Fruit fly (Drosophila melanogaster) whole organism, embryonic: ENCODE results near the gene CG43255.

ENCODE experiments used
- C15 ChIP-seq: fragments of 200-800 bp; sonication (Bioruptor generic); IDR thresholded peaks from 3 replicates; pipeline ENCODE4 v1.3.6; 2022; ENCODE audit warnings: missing biosample characterization, missing genetic modification characterization
- CG10274 ChIP-seq: fragments of 200-800 bp; sonication (Bioruptor generic); optimal IDR thresholded peaks from 3 replicates; lab custom pipeline; 2017; ENCODE audit warnings: missing biosample characterization, mild to moderate bottlenecking, missing genetic modification characterization
- CG10321 ChIP-seq: fragments of 200-800 bp; sonication (Bioruptor generic); IDR thresholded peaks from 2 replicates; pipeline ENCODE4 v1.3.6; 2022; ENCODE audit warnings: missing biosample characterization, missing genetic modification characterization
- CG10654 ChIP-seq: fragments of 200-800 bp; sonication (Bioruptor generic); optimal IDR thresholded peaks from 2 replicates; lab custom pipeline; 2016; ENCODE audit warnings: missing biosample characterization, missing genetic modification characterization
- CG11695 ChIP-seq: fragments of 200-800 bp; sonication (Bioruptor generic); IDR thresholded peaks from 3 replicates; pipeline ENCODE4 v1.3.6; 2022; ENCODE audit warnings: missing biosample characterization, missing genetic modification characterization
- CG12071 ChIP-seq: fragments of 200-800 bp; sonication (Bioruptor generic); optimal IDR thresholded peaks from 3 replicates; lab custom pipeline; 2018; ENCODE audit warnings: missing biosample characterization, mild to moderate bottlenecking, missing genetic modification characterization
- CG13123 ChIP-seq: fragments of 200-800 bp; sonication (Bioruptor generic); optimal IDR thresholded peaks from 2 replicates; lab custom pipeline; 2016; ENCODE audit warnings: missing biosample characterization, missing genetic modification characterization
- CG13287 ChIP-seq: fragments of 200-800 bp; sonication (Bioruptor generic); IDR thresholded peaks from 2 replicates; pipeline ENCODE4 v1.3.6; 2022; ENCODE audit warnings: missing biosample characterization, missing genetic modification characterization; ENCODE audit not compliant: partially characterized antibody
- CG13424 ChIP-seq: fragments of 200-800 bp; sonication (Bioruptor generic); optimal IDR thresholded peaks from 2 replicates; lab custom pipeline; 2019; ENCODE audit warnings: missing biosample characterization, mild to moderate bottlenecking, missing genetic modification characterization, moderate library complexity
- CG14014 ChIP-seq: fragments of 200-800 bp; sonication (Bioruptor generic); IDR thresholded peaks from 2 replicates; pipeline ENCODE4 v1.3.6; 2022; ENCODE audit warnings: missing biosample characterization, missing genetic modification characterization
- CG15269 ChIP-seq: fragments of 200-800 bp; sonication (Bioruptor generic); optimal IDR thresholded peaks from 2 replicates; lab custom pipeline; 2018; ENCODE audit warnings: missing biosample characterization, mild to moderate bottlenecking, missing genetic modification characterization, moderate library complexity
- CG1529 ChIP-seq: fragments of 200-800 bp; sonication (Bioruptor generic); optimal IDR thresholded peaks from 3 replicates; lab custom pipeline; 2018; ENCODE audit warnings: missing biosample characterization, missing genetic modification characterization
- CG1603 ChIP-seq: fragments of 200-800 bp; sonication (Bioruptor generic); optimal IDR thresholded peaks from 2 replicates; lab custom pipeline; 2019; ENCODE audit warnings: missing biosample characterization, mild to moderate bottlenecking, missing genetic modification characterization, moderate library complexity
- CG1647 ChIP-seq: fragments of 200-800 bp; sonication (Bioruptor generic); optimal IDR thresholded peaks from 3 replicates; lab custom pipeline; 2016; ENCODE audit warnings: missing biosample characterization, missing genetic modification characterization
- CG17568 ChIP-seq: fragments of 200-800 bp; sonication (Bioruptor generic); optimal IDR thresholded peaks from 2 replicates; lab custom pipeline; 2018; ENCODE audit warnings: missing biosample characterization, mild to moderate bottlenecking, missing genetic modification characterization, moderate library complexity
- CG2712 ChIP-seq: fragments of 200-800 bp; optimal IDR thresholded peaks from 3 replicates; lab custom pipeline; 2019; ENCODE audit warnings: missing biosample characterization, mild to moderate bottlenecking, missing genetic modification characterization, moderate library complexity
- CG2889 ChIP-seq: fragments of 200-800 bp; sonication (Bioruptor generic); IDR thresholded peaks from 3 replicates; pipeline ENCODE4 v1.3.6; 2022; ENCODE audit warnings: missing biosample characterization, missing genetic modification characterization
- CG30020 ChIP-seq: fragments of 200-800 bp; optimal IDR thresholded peaks from 2 replicates; lab custom pipeline; 2019; ENCODE audit warnings: missing biosample characterization, mild to moderate bottlenecking, missing genetic modification characterization, moderate library complexity
- CG30403 ChIP-seq: fragments of 200-800 bp; sonication (Bioruptor generic); optimal IDR thresholded peaks from 3 replicates; lab custom pipeline; 2016; ENCODE audit warnings: missing biosample characterization, missing genetic modification characterization
- CG5245 ChIP-seq: fragments of 200-800 bp; sonication (Bioruptor generic); optimal IDR thresholded peaks from 3 replicates; lab custom pipeline; 2016; ENCODE audit warnings: missing biosample characterization, missing genetic modification characterization
- CG6272 ChIP-seq: fragments of 200-800 bp; sonication (Bioruptor generic); IDR thresholded peaks from 2 replicates; pipeline ENCODE4 v1.3.6; 2022; ENCODE audit warnings: missing biosample characterization, missing genetic modification characterization
- CG7839 ChIP-seq: fragments of 200-800 bp; sonication (Bioruptor generic); optimal IDR thresholded peaks from 3 replicates; lab custom pipeline; 2018; ENCODE audit warnings: missing biosample characterization, mild to moderate bottlenecking, missing genetic modification characterization, moderate library complexity
- CG7987 ChIP-seq: fragments of 200-800 bp; sonication (Bioruptor generic); optimal IDR thresholded peaks from 2 replicates; lab custom pipeline; 2018; ENCODE audit warnings: missing biosample characterization, mild to moderate bottlenecking, missing genetic modification characterization, moderate library complexity
- CG8290 ChIP-seq, 3 experiments: fragments of 200-800 bp; sonication (Bioruptor generic); optimal IDR thresholded peaks; 2 replicates each; lab custom pipeline; 2016 to 2019; ENCODE audit warnings: missing biosample characterization in 3 of 3, missing genetic modification characterization in 3 of 3, mild to moderate bottlenecking in 2 of 3, moderate library complexity in 1 of 3
- CG9727 ChIP-seq: fragments of 200-800 bp; sonication (Bioruptor generic); optimal IDR thresholded peaks from 3 replicates; lab custom pipeline; 2017; ENCODE audit warnings: missing biosample characterization, mild to moderate bottlenecking, missing genetic modification characterization
- Dek ChIP-seq: fragments of 200-800 bp; sonication (Bioruptor generic); optimal IDR thresholded peaks from 3 replicates; lab custom pipeline; 2019; ENCODE audit warnings: missing biosample characterization, mild to moderate bottlenecking, missing genetic modification characterization, moderate library complexity
- Dp ChIP-seq: fragments of 200-800 bp; sonication (Bioruptor generic); optimal IDR thresholded peaks from 2 replicates; lab custom pipeline; 2018; ENCODE audit warnings: missing biosample characterization, mild to moderate bottlenecking, missing genetic modification characterization, moderate library complexity
- Ets65A ChIP-seq: fragments of 200-800 bp; sonication (Bioruptor generic); peaks from one replicate; lab custom pipeline; 2016; ENCODE audit warnings: missing biosample characterization, missing genetic modification characterization
- H2.0 ChIP-seq: fragments of 200-800 bp; sonication (Bioruptor generic); IDR thresholded peaks from 2 replicates; pipeline ENCODE4 v1.3.6; 2022; ENCODE audit warnings: missing biosample characterization, missing genetic modification characterization
- Mrtf ChIP-seq: fragments of 200-800 bp; sonication (Bioruptor generic); IDR thresholded peaks from 3 replicates; pipeline ENCODE4 v1.3.6; 2022; ENCODE audit warnings: missing biosample characterization, missing genetic modification characterization
- Oaz ChIP-seq: fragments of 200-800 bp; sonication (Bioruptor generic); IDR thresholded peaks from 2 replicates; pipeline ENCODE4 v1.3.6; 2022; ENCODE audit warnings: missing biosample characterization, missing genetic modification characterization
- PHDP ChIP-seq: fragments of 200-800 bp; sonication (Bioruptor generic); optimal IDR thresholded peaks from 3 replicates; lab custom pipeline; 2018; ENCODE audit warnings: missing biosample characterization, mild to moderate bottlenecking, missing genetic modification characterization, moderate library complexity
- Pdp1 ChIP-seq, 2 experiments: fragments of 200-800 bp; sonication (Bioruptor generic); optimal IDR thresholded peaks; 3 replicates each; lab custom pipeline; 2016; ENCODE audit warnings: missing biosample characterization in 2 of 2, missing genetic modification characterization in 2 of 2, mild to moderate bottlenecking in 1 of 2, moderate library complexity in 1 of 2
- ara ChIP-seq: fragments of 200-800 bp; sonication (Bioruptor generic); IDR thresholded peaks from 2 replicates; pipeline ENCODE4 v1.3.6; 2022; ENCODE audit warnings: missing biosample characterization, missing genetic modification characterization
- ase ChIP-seq: fragments of 200-800 bp; sonication (Bioruptor generic); IDR thresholded peaks from 3 replicates; pipeline ENCODE4 v1.3.6; 2022; ENCODE audit warnings: missing biosample characterization, missing genetic modification characterization
- crol ChIP-seq: fragments of 200-800 bp; sonication (Bioruptor generic); IDR thresholded peaks from 2 replicates; pipeline ENCODE4 v1.3.6; 2022; ENCODE audit warnings: missing biosample characterization, missing genetic modification characterization
- disco-r ChIP-seq: fragments of 200-800 bp; sonication (Bioruptor generic); optimal IDR thresholded peaks from 2 replicates; lab custom pipeline; 2016; ENCODE audit warnings: missing biosample characterization, missing genetic modification characterization
- dpn ChIP-seq, 2 experiments: fragments of 200-800 bp; sonication (Bioruptor generic); optimal IDR thresholded peaks; 3 replicates each; lab custom pipeline; 2016; ENCODE audit warnings: missing biosample characterization in 2 of 2, missing genetic modification characterization in 2 of 2
- ems ChIP-seq: fragments of 200-800 bp; sonication (Bioruptor generic); optimal IDR thresholded peaks from 3 replicates; lab custom pipeline; 2016; ENCODE audit warnings: missing biosample characterization, missing genetic modification characterization
- eyg ChIP-seq: fragments of 200-800 bp; sonication (Bioruptor generic); optimal IDR thresholded peaks from 3 replicates; lab custom pipeline; 2016; ENCODE audit warnings: missing biosample characterization, missing genetic modification characterization
- ham ChIP-seq: fragments of 200-800 bp; sonication (Bioruptor generic); IDR thresholded peaks from 2 replicates; pipeline ENCODE4 v1.3.6; 2022; ENCODE audit warnings: missing biosample characterization, missing genetic modification characterization
- lbe ChIP-seq: fragments of 200-800 bp; sonication (Bioruptor generic); optimal IDR thresholded peaks from 2 replicates; lab custom pipeline; 2016; ENCODE audit warnings: missing biosample characterization, mild to moderate bottlenecking, missing genetic modification characterization
- lmd ChIP-seq: fragments of 200-800 bp; sonication (Bioruptor generic); IDR thresholded peaks from 2 replicates; pipeline ENCODE4 v1.3.6; 2022; ENCODE audit warnings: missing biosample characterization, missing genetic modification characterization
- maf-S ChIP-seq: fragments of 200-800 bp; sonication (Bioruptor generic); optimal IDR thresholded peaks from 2 replicates; lab custom pipeline; 2016; ENCODE audit warnings: missing biosample characterization, missing genetic modification characterization
- oc ChIP-seq: fragments of 200-800 bp; sonication (Bioruptor generic); optimal IDR thresholded peaks from 2 replicates; lab custom pipeline; 2018; ENCODE audit warnings: missing biosample characterization, mild to moderate bottlenecking, missing genetic modification characterization, moderate library complexity
- repo ChIP-seq: fragments of 200-800 bp; sonication (Bioruptor generic); optimal IDR thresholded peaks from 2 replicates; lab custom pipeline; 2016; ENCODE audit warnings: missing biosample characterization, missing genetic modification characterization
- rib ChIP-seq: fragments of 200-800 bp; sonication (Bioruptor generic); IDR thresholded peaks from 2 replicates; pipeline ENCODE4 v1.3.6; 2022; ENCODE audit warnings: missing biosample characterization, missing genetic modification characterization
- sisA ChIP-seq: fragments of 200-800 bp; sonication (Bioruptor generic); IDR thresholded peaks from 2 replicates; pipeline ENCODE4 v1.3.6; 2022; ENCODE audit warnings: missing biosample characterization, missing genetic modification characterization
- sna ChIP-seq: fragments of 200-800 bp; sonication (Bioruptor generic); IDR thresholded peaks from 2 replicates; pipeline ENCODE4 v1.3.6; 2022; ENCODE audit warnings: missing biosample characterization, missing genetic modification characterization; ENCODE audit not compliant: partially characterized antibody
- tio ChIP-seq: fragments of 200-800 bp; sonication (Bioruptor generic); optimal IDR thresholded peaks from 2 replicates; lab custom pipeline; 2017; ENCODE audit warnings: missing biosample characterization, missing genetic modification characterization, inconsistent platforms

CG43255 gene

dm6 chrX:8878967-8879554 lies 44.7 kb upstream of the CG43255 start (continued):
- peak; percentile 46 for TF ChIP-seq CG10274 (GFP tag; lab: Kevin White, UChicago)
- TF ChIP-seq CG7987 (GFP tag; lab: Kevin White, UChicago) = peak; percentile 29
- TF ChIP-seq repo (GFP tag; lab: Kevin White, UChicago) = no peak
- TF ChIP-seq rib (GFP tag; lab: Robert Waterston, UW) = peak; percentile 77
- TF ChIP-seq CG13287 (GFP tag; lab: Robert Waterston, UW) = no peak
- peak; percentile 54 for TF ChIP-seq CG10654 (GFP tag; lab: Kevin White, UChicago)
- no peak for TF ChIP-seq maf-S (GFP tag; lab: Kevin White, UChicago)
- no peak for TF ChIP-seq Ets65A (GFP tag; lab: Kevin White, UChicago)
- TF ChIP-seq ham (GFP tag; lab: Robert Waterston, UW) = peak; percentile 36; the same call in 1 of the 2 replicates
- peak; percentile 7 for TF ChIP-seq CG1647 (GFP tag; lab: Kevin White, UChicago)
- TF ChIP-seq sisA (GFP tag; lab: Robert Waterston, UW) = peak; percentile 85
- TF ChIP-seq lbe = no peak
- TF ChIP-seq PHDP (tag; lab: Kevin White, UChicago) = peak; percentile 88
- TF ChIP-seq CG11695 (GFP tag; lab: Robert Waterston, UW) = peak; percentile 93
- peak; percentile 54; the same call in 1 of the 2 replicates for TF ChIP-seq crol
- no peak for TF ChIP-seq eyg (GFP tag; lab: Kevin White, UChicago)
- TF ChIP-seq sna = no peak
- peak; percentile 60; the same call in 1 of the 2 replicates for TF ChIP-seq CG10321 (GFP tag; lab: Robert Waterston, UW)
- TF ChIP-seq CG13424 (tag; lab: Kevin White, UChicago) = peak; percentile 84
- peak; percentile 83 for TF ChIP-seq H2.0 (GFP tag; lab: Robert Waterston, UW)
- TF ChIP-seq CG5245 = peak; percentile 53
- TF ChIP-seq ase = peak; percentile 85
- peak; percentile 88 for TF ChIP-seq CG15269 (tag; lab: Kevin White, UChicago)
- TF ChIP-seq CG1529 = peak; percentile 75
- TF ChIP-seq C15 (GFP tag; lab: Robert Waterston, UW) = peak; percentile 60; the same call in 1 of the 3 replicates
- peak; percentile 93 for TF ChIP-seq CG14014 (GFP tag; lab: Robert Waterston, UW)
- TF ChIP-seq tio (GFP tag; lab: Kevin White, UChicago) = peak; percentile 65
- TF ChIP-seq CG6272 (GFP tag; lab: Robert Waterston, UW) = peak; percentile 62
- peak; percentile 78 for TF ChIP-seq CG17568 (GFP tag; lab: Kevin White, UChicago)
- TF ChIP-seq CG12071 (GFP tag; lab: Kevin White, UChicago) = peak; percentile 72
- peak; percentile 76; the same call in 1 of the 3 replicates for TF ChIP-seq Mrtf (GFP tag; lab: Robert Waterston, UW)
- peak; percentile 80 for TF ChIP-seq CG9727 (GFP tag; lab: Kevin White, UChicago)
- TF ChIP-seq CG7839 (tag; lab: Kevin White, UChicago) = peak; percentile 91
- peak; percentile 4 to 14 for TF ChIP-seq Pdp1 (GFP tag; optimal IDR thresholded peaks at IDR 0.05; lab: Kevin White, UChicago)
- no peak for TF ChIP-seq Dp
- TF ChIP-seq CG2712 = peak; percentile 88
- TF ChIP-seq CG13123 (GFP tag; lab: Kevin White, UChicago) = peak; percentile 53
- no peak for TF ChIP-seq ems (GFP tag; lab: Kevin White, UChicago)
- peak; percentile 58 for TF ChIP-seq CG8290 (GFP tag; optimal IDR thresholded peaks at IDR 0.05; lab: Kevin White, UChicago)
- peak in 1 of 2 experiments; percentile 57 for TF ChIP-seq CG8290 (tag; optimal IDR thresholded peaks at IDR 0.05; lab: Kevin White, UChicago)
- peak; percentile 75 for TF ChIP-seq Dek (tag; lab: Kevin White, UChicago)
- TF ChIP-seq disco-r (GFP tag; lab: Kevin White, UChicago) = no peak
- peak; percentile 26 for TF ChIP-seq CG30020 (tag; lab: Kevin White, UChicago)
- TF ChIP-seq CG2889 = peak; percentile 82
- TF ChIP-seq dpn (GFP tag; optimal IDR thresholded peaks at IDR 0.05; lab: Kevin White, UChicago) = peak; percentile 23 to 81
- TF ChIP-seq Oaz (GFP tag; lab: Robert Waterston, UW) = peak; percentile 79
- peak; percentile 83 for TF ChIP-seq oc (tag; lab: Kevin White, UChicago)
- TF ChIP-seq ara (GFP tag; lab: Robert Waterston, UW) = peak; percentile 85
- TF ChIP-seq CG30403 (GFP tag; lab: Kevin White, UChicago) = peak; percentile 66
- peak; percentile 88 for TF ChIP-seq lmd (GFP tag; lab: Robert Waterston, UW)
- TF ChIP-seq CG1603 (tag; lab: Kevin White, UChicago) = peak; percentile 32
